Fruit fly (Drosophila melanogaster) whole organism, wandering third instar larva: ENCODE measurements around the gene Elba2.

Source experiments
- Abd-B ChIP-seq: fragments of >200 bp; optimal IDR thresholded peaks from 2 replicates; lab custom pipeline; 2017; ENCODE audit warnings: missing biosample characterization, missing genetic modification characterization
- CG9705 ChIP-seq: fragments of 200-800 bp; sonication (Bioruptor generic); optimal IDR thresholded peaks from 2 replicates; lab custom pipeline; 2018; ENCODE audit warnings: missing biosample characterization, mild to moderate bottlenecking, missing genetic modification characterization
- CrebA ChIP-seq: fragments of 200-800 bp; sonication (Bioruptor generic); optimal IDR thresholded peaks from 2 replicates; lab custom pipeline; 2016; ENCODE audit warnings: missing biosample characterization, mild to moderate bottlenecking, missing genetic modification characterization, borderline replicate concordance
- Dif ChIP-seq: fragments of 200-275, 200-300 bp; sonication (Bioruptor generic); optimal IDR thresholded peaks from 2 replicates; lab custom pipeline; 2018; ENCODE audit warnings: missing biosample characterization, missing genetic modification characterization; ENCODE audit not compliant: partially characterized antibody
- GATAd ChIP-seq: sonication (Bioruptor generic); optimal IDR thresholded peaks from 2 replicates; lab custom pipeline; 2016; ENCODE audit warnings: missing biosample characterization, missing genetic modification characterization
- HLH106 ChIP-seq: fragments of 200-800 bp; optimal IDR thresholded peaks from 3 replicates; lab custom pipeline; 2019; ENCODE audit warnings: missing biosample characterization, mild to moderate bottlenecking, missing genetic modification characterization, moderate library complexity
- Hnf4 ChIP-seq: fragments of 200-800 bp; sonication (Bioruptor generic); optimal IDR thresholded peaks from 2 replicates; lab custom pipeline; 2016; ENCODE audit warnings: missing biosample characterization, mild to moderate bottlenecking, missing genetic modification characterization
- Hr78 ChIP-seq: fragments of >200 bp; optimal IDR thresholded peaks from 2 replicates; lab custom pipeline; 2017; ENCODE audit warnings: missing biosample characterization, missing genetic modification characterization
- Hr83 ChIP-seq: fragments of 200-300 bp; sonication (Bioruptor generic); optimal IDR thresholded peaks from 2 replicates; lab custom pipeline; 2016; ENCODE audit warnings: missing biosample characterization, mild to moderate bottlenecking, missing genetic modification characterization, moderate library complexity; ENCODE audit not compliant: poor library complexity, severe bottlenecking
- Jra ChIP-seq: sonication (Bioruptor generic); optimal IDR thresholded peaks from 2 replicates; lab custom pipeline; 2016; ENCODE audit warnings: missing biosample characterization, missing genetic modification characterization
- Mio ChIP-seq: sonication (Bioruptor generic); optimal IDR thresholded peaks from 2 replicates; lab custom pipeline; 2016; ENCODE audit warnings: missing biosample characterization, missing genetic modification characterization
- Myc ChIP-seq: fragments of >200 bp; optimal IDR thresholded peaks from 2 replicates; lab custom pipeline; 2017
- N ChIP-seq: fragments of >200 bp; optimal IDR thresholded peaks from 2 replicates; lab custom pipeline; 2018; ENCODE audit warnings: missing biosample characterization, missing external identifiers, missing genetic modification characterization
- OdsH ChIP-seq: fragments of 200-800 bp; sonication (Bioruptor generic); optimal IDR thresholded peaks from 2 replicates; lab custom pipeline; 2016; ENCODE audit warnings: missing biosample characterization, mild to moderate bottlenecking, missing genetic modification characterization
- Rel ChIP-seq, 2 experiments: fragments of 200-800 bp; sonication (Bioruptor generic) in 1 of 2; optimal IDR thresholded peaks; 2 replicates in 1 of 2; 3 replicates in 1 of 2; lab custom pipeline; 2016 to 2019; ENCODE audit warnings: mild to moderate bottlenecking in 2 of 2, missing biosample characterization in 2 of 2, missing genetic modification characterization in 2 of 2, moderate library complexity in 1 of 2
- Vsx2 ChIP-seq: fragments of 200-300, 225-300 bp; sonication (Bioruptor generic); optimal IDR thresholded peaks from 2 replicates; lab custom pipeline; 2018; ENCODE audit warnings: missing biosample characterization, missing genetic modification characterization; ENCODE audit not compliant: partially characterized antibody
- br ChIP-seq: fragments of 200-800 bp; sonication (Bioruptor generic); optimal IDR thresholded peaks from 2 replicates; lab custom pipeline; 2016; ENCODE audit warnings: missing biosample characterization, missing genetic modification characterization
- brk ChIP-seq: fragments of 200-800 bp; sonication (Bioruptor generic); optimal IDR thresholded peaks from 2 replicates; lab custom pipeline; 2016; ENCODE audit warnings: missing biosample characterization, mild to moderate bottlenecking, missing genetic modification characterization
- dl ChIP-seq, 2 experiments: fragments of 175-275, 200-275 bp in 1 of 2; fragments of 200-275 bp in 1 of 2; sonication (Bioruptor generic); optimal IDR thresholded peaks; lab custom pipeline; 2018; ENCODE audit warnings: mild to moderate bottlenecking in 2 of 2, missing biosample characterization in 2 of 2, missing genetic modification characterization in 2 of 2, moderate library complexity in 2 of 2; ENCODE audit not compliant: partially characterized antibody in 2 of 2, insufficient read depth in 1 of 2
- dmrt93B ChIP-seq: fragments of 200-800 bp; sonication (Bioruptor generic); optimal IDR thresholded peaks from 2 replicates; lab custom pipeline; 2018; ENCODE audit warnings: missing biosample characterization, mild to moderate bottlenecking, missing genetic modification characterization
- ey ChIP-seq: fragments of 200-800 bp; sonication (Bioruptor generic); optimal IDR thresholded peaks from 2 replicates; lab custom pipeline; 2016; ENCODE audit warnings: missing biosample characterization, missing genetic modification characterization
- foxo ChIP-seq, 2 experiments: fragments of 200-800 bp; sonication (Bioruptor generic); optimal IDR thresholded peaks; 2 replicates in 1 of 2; 3 replicates in 1 of 2; lab custom pipeline; 2016 to 2017; ENCODE audit warnings: missing biosample characterization in 2 of 2, missing genetic modification characterization in 2 of 2
- fru ChIP-seq: fragments of 200-800 bp; sonication (Bioruptor generic); optimal IDR thresholded peaks from 3 replicates; lab custom pipeline; 2016; ENCODE audit warnings: missing biosample characterization, mild to moderate bottlenecking, missing genetic modification characterization
- h ChIP-seq: fragments of 200-800 bp; sonication (Bioruptor generic); optimal IDR thresholded peaks from 3 replicates; lab custom pipeline; 2016; ENCODE audit warnings: missing biosample characterization, mild to moderate bottlenecking, missing genetic modification characterization
- lola ChIP-seq: fragments of >200 bp; optimal IDR thresholded peaks from 2 replicates; lab custom pipeline; 2017; ENCODE audit warnings: missing biosample characterization, missing genetic modification characterization
- pan ChIP-seq: fragments of >200 bp; optimal IDR thresholded peaks from 2 replicates; lab custom pipeline; 2017
- psq ChIP-seq: fragments of 200-800 bp; sonication (Bioruptor generic); optimal IDR thresholded peaks from 3 replicates; lab custom pipeline; 2017; ENCODE audit warnings: missing biosample characterization, mild to moderate bottlenecking, missing genetic modification characterization, moderate library complexity
- rgr ChIP-seq: fragments of 200-800 bp; sonication (Bioruptor generic); optimal IDR thresholded peaks from 3 replicates; lab custom pipeline; 2016; ENCODE audit warnings: missing biosample characterization, mild to moderate bottlenecking, missing genetic modification characterization
- sv ChIP-seq: fragments of 200-800 bp; sonication (Bioruptor generic); optimal IDR thresholded peaks from 3 replicates; lab custom pipeline; 2016; ENCODE audit warnings: missing biosample characterization, missing genetic modification characterization
- tai ChIP-seq: sonication (Bioruptor generic); optimal IDR thresholded peaks from 2 replicates; lab custom pipeline; 2016; ENCODE audit warnings: missing biosample characterization, missing genetic modification characterization
- usp ChIP-seq: fragments of >200 bp; optimal IDR thresholded peaks from 2 replicates; lab custom pipeline; 2017; ENCODE audit warnings: missing biosample characterization, missing genetic modification characterization
- woc ChIP-seq: sonication (Bioruptor generic); optimal IDR thresholded peaks from 2 replicates; lab custom pipeline; 2016; ENCODE audit warnings: missing biosample characterization, mild to moderate bottlenecking, missing genetic modification characterization

The Elba2 gene

DNA sequence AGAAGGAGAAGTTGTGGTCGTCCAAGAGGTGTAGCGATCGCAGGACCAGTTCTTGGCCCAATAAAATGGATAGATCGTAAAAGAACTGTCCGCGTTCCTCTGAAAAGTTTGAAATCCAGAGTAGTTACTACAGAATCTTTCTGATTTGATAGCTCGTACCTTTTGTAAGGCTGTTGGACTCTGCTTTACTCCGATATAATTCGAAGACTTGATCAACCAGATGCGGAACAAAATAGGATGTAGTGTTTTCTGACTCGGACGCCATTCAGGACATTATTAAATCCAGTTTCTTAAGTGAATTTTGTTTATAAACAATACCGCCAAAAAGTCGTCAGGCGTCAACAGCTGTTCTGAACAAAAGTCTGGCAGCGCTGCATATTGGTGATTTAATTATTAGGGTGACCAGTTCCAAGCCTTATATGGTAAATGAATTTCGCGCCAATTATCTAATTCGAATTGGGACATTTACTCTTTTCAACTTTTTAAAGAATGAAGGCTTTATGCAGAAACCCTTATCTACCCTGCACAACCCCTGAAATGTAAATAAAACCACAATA lies 2.7 kb upstream of the Elba2 start, which contains the start of the genes Rad1 and Sws1:
Gene Rad1, minus strand, starts transcription at position 336 of the 557 bp plus-strand sequence.
Gene Sws1, minus strand, starts transcription at position 336 of the 557 bp plus-strand sequence.
- TF ChIP-seq woc (GFP tag; lab: Kevin White, UChicago) (no peak), Rel (GFP tag; optimal IDR thresholded peaks at IDR 0.05; lab: Kevin White, UChicago) (no peak), Rel (tag; optimal IDR thresholded peaks at IDR 0.05; lab: Kevin White, UChicago) (peak; percentile 16)
- TF ChIP-seq, all 38 proteins: peak for 1

DNA sequence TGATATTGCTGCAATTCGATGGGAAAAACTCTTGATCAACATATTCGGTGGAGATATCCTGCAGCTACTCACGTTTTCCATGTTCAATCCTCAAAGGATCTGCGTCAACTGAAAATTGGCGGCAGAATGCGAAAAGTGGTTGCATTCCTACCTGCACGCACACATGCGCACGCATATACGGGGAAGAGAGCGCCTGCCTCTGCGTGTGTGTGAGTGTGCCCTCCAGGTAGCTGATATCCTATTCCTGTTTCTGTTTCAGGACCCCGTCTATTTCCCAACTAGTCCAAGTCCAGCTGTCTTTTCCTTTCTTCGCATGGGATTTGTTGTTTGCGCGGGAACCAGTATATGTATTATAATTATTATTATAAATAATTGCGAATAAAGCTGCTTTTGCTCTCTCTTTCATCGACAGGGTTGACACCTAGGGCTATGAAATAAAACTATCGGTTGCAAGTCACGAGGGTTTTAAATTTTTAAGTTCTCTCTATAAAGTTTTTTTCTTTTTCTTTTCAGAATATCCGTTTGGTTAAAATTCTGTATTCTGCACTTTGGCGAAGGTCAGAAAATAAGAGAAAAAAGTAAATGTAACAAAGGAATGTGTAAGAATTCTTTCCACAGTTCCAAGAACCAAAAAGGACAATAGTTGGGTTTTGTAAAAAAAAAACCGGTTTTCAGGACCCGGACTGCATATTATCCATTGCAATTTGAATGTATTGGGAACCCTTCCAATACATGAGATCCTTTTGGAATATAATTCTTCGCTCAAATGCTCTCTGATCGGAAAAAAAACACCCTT lies 724 bp upstream of the Elba2 start, which contains the start of gene insv:
Gene insv, minus strand, starts transcription at position 433 of the 796 bp plus-strand sequence.
- TF ChIP-seq N (GFP tag; lab: Kevin White, UChicago) (no peak), HLH106 (tag; lab: Kevin White, UChicago) (peak; percentile 8), h (GFP tag; lab: Kevin White, UChicago) (no peak), CG9705 (GFP tag; lab: Kevin White, UChicago) (no peak), Abd-B (GFP tag; lab: Kevin White, UChicago) (no peak)

DNA sequence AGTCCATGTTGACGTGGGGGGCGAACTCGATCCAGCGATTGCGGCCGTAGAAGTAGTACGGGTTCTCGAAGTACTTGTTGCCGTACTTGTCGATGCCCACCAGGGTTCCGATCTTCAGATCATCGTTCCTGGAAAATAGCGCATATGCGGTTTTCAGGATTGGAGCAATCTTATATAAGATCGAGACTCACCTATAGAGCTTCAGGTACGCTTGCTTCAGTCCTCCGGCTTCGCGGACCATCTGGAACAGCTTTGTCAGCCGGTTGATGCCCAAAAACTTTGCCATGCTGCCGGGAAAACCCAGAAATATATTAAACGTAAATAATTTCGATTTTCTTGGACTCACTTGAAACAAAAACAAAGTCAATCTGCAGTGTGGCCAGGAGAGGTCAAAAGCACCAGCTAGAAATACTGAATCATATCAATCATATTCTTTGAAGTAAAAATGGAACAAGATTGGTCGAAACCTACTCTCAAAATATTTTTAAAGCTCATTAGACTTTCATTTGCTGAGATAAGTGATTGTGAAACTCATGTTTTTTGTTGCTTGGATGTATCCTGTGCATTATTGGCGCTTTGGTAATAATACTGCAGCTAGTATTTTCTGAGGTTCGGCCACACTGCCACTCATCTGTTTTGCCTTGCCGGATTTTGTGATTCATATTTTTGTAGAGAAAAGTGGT lies 2.3 kb downstream of the Elba2 start, which contains the start of the genes ND-B17.2 and Arpc5:
Gene ND-B17.2, minus strand, starts transcription at position 504 of the 683 bp plus-strand sequence.
Gene Arpc5, plus strand, starts transcription at position 624 of the 683 bp plus-strand sequence.
- TF ChIP-seq Jra (no peak), br (no peak), Hr83 (no peak), HLH106 (tag; lab: Kevin White, UChicago) (peak; percentile 25), OdsH (GFP tag; lab: Kevin White, UChicago) (no peak), usp (GFP tag; lab: Kevin White, UChicago) (no peak), lola (GFP tag; lab: Kevin White, UChicago) (no peak), Myc (lab: Kevin White, UChicago) (no peak), dmrt93B (GFP tag; lab: Kevin White, UChicago) (no peak), h (GFP tag; lab: Kevin White, UChicago) (no peak), Rel (GFP tag; optimal IDR thresholded peaks at IDR 0.05; lab: Kevin White, UChicago) (no peak), Rel (tag; optimal IDR thresholded peaks at IDR 0.05; lab: Kevin White, UChicago) (peak; percentile 50), Mio (GFP tag; lab: Kevin White, UChicago) (no peak), foxo (GFP tag; optimal IDR thresholded peaks at IDR 0.05; lab: Kevin White, UChicago) (no peak), CG9705 (GFP tag; lab: Kevin White, UChicago) (no peak)
- TF ChIP-seq, all 38 proteins: peak for 2

dm6 chr2L:2584461-2585056 lies 7.1 kb downstream of the Elba2 start:
- TF ChIP-seq Myc (lab: Kevin White, UChicago) (no peak), Mio (GFP tag; lab: Kevin White, UChicago) (no peak), HLH106 (tag; lab: Kevin White, UChicago) (peak; percentile 1), foxo (GFP tag; optimal IDR thresholded peaks at IDR 0.05; lab: Kevin White, UChicago) (peak in 1 of 2 experiments; percentile 28), rgr (GFP tag; lab: Kevin White, UChicago) (peak; percentile 40)

- TF ChIP-seq CG9705 (GFP tag; lab: Kevin White, UChicago) (no peak), h (GFP tag; lab: Kevin White, UChicago) (peak; percentile 38), Mio (GFP tag; lab: Kevin White, UChicago) (no peak), dl (GFP tag; optimal IDR thresholded peaks at IDR 0.05; lab: Kevin White, UChicago; ENCODE audit: insufficient read depth in 1 of 2, partially characterized antibody in 2 of 2) (no peak), ey (peak; percentile 18), sv (peak; percentile 12), Jra (peak; percentile 50), CrebA (GFP tag; lab: Kevin White, UChicago) (no peak), dmrt93B (GFP tag; lab: Kevin White, UChicago) (no peak), Rel (GFP tag; optimal IDR thresholded peaks at IDR 0.05; lab: Kevin White, UChicago) (no peak), Rel (tag; optimal IDR thresholded peaks at IDR 0.05; lab: Kevin White, UChicago) (peak; percentile 51), Myc (lab: Kevin White, UChicago) (no peak), GATAd (GFP tag; lab: Kevin White, UChicago) (no peak), Dif (GFP tag; lab: Kevin White, UChicago) (no peak), Hnf4 (no peak), OdsH (GFP tag; lab: Kevin White, UChicago) (no peak), Hr78 (no peak), Vsx2 (GFP tag; lab: Kevin White, UChicago) (no peak), fru (GFP tag; lab: Kevin White, UChicago) (peak; percentile 38), HLH106 (tag; lab: Kevin White, UChicago) (peak; percentile 37), usp (GFP tag; lab: Kevin White, UChicago) (no peak), tai (GFP tag; lab: Kevin White, UChicago) (no peak), psq (GFP tag; lab: Kevin White, UChicago) (no peak), brk (GFP tag; lab: Kevin White, UChicago) (no peak), pan (lab: Kevin White, UChicago) (no peak), Hr83 (peak; percentile 86), N (GFP tag; lab: Kevin White, UChicago) (no peak), rgr (GFP tag; lab: Kevin White, UChicago) (peak; percentile 60), Abd-B (GFP tag; lab: Kevin White, UChicago) (no peak)
Measured at dm6 chr2L:2585285-2585684, 7.8 kb downstream of the Elba2 start, which contains the start of gene Drp1. Gene Drp1 (minus strand): TSS chr2L:2585430.
